Fruit fly (Drosophila melanogaster): ENCODE measurements around the gene CG5412.

CG5412 gene

DNA sequence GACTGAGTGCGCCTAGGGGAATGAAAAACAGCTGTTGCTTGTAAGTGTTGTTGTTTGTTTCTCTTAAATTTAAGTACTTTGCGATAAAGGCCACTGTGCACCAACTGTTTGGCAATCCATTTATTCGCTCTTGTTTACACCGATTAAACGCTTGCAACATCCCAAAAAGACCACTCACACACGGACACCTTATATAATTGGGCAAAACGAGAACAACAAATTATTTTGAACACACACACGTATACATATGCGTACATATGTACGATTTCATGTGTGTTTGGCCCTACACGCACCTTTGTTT lies 19.8 kb upstream of the CG5412 start (continued):
- TF ChIP-seq cg (GFP tag; optimal IDR thresholded peaks at IDR 0.05): peak; percentile 80

- peak; percentile 72; the same call in 2 of the 3 replicates for TF ChIP-seq CG6175 (GFP tag; IDR thresholded peaks at IDR 0.05)
- no peak for TF ChIP-seq CG11695 (GFP tag; IDR thresholded peaks at IDR 0.05)
- no peak for TF ChIP-seq Neu2 (GFP tag; optimal IDR thresholded peaks at IDR 0.05; ENCODE audit: borderline replicate concordance)
- peak; percentile 61 for TF ChIP-seq Hr3 (GFP tag; optimal IDR thresholded peaks at IDR 0.05)
- peak; percentile 30 for TF ChIP-seq NC2β (GFP tag; optimal IDR thresholded peaks at IDR 0.05)
- peak; percentile 60 for TF ChIP-seq CG10267 (tag; optimal IDR thresholded peaks at IDR 0.05)
- TF ChIP-seq CG17612 (GFP tag; IDR thresholded peaks at IDR 0.05): peak; percentile 58
- TF ChIP-seq psq (GFP tag; optimal IDR thresholded peaks at IDR 0.05): peak; percentile 36
- peak; percentile 54 for TF ChIP-seq B-H2 (GFP tag; optimal IDR thresholded peaks at IDR 0.05)
- TF ChIP-seq CG10274 (GFP tag; optimal IDR thresholded peaks at IDR 0.05): no peak
- no peak for TF ChIP-seq btn (GFP tag; optimal IDR thresholded peaks at IDR 0.05)
- TF ChIP-seq tgo (GFP tag; IDR thresholded peaks at IDR 0.05): peak; percentile 72; the same call in 2 of the 3 replicates
- TF ChIP-seq fd64A (GFP tag; optimal IDR thresholded peaks at IDR 0.05): no peak
- peak; percentile 43 for TF ChIP-seq ro (GFP tag; IDR thresholded peaks at IDR 0.05)
- no peak for TF ChIP-seq trh (GFP tag; optimal IDR thresholded peaks at IDR 0.05)
- TF ChIP-seq BtbVII (GFP tag; optimal IDR thresholded peaks at IDR 0.05): no peak
- peak; percentile 32 for TF ChIP-seq odd (GFP tag; optimal IDR thresholded peaks at IDR 0.05)
- TF ChIP-seq CG10543 (GFP tag; optimal IDR thresholded peaks at IDR 0.05): peak; percentile 77
- TF ChIP-seq chm (GFP tag; IDR thresholded peaks at IDR 0.05): peak; percentile 81
- no peak for TF ChIP-seq kah (GFP tag; optimal IDR thresholded peaks at IDR 0.05)
- no peak for TF ChIP-seq pan (optimal IDR thresholded peaks at IDR 0.05)
- TF ChIP-seq pan (GFP tag; optimal IDR thresholded peaks at IDR 0.05 in 1 of 2, IDR thresholded peaks at IDR 0.05 in 1 of 2): peak in 1 of 2 experiments; percentile 76
- TF ChIP-seq ems (GFP tag; optimal IDR thresholded peaks at IDR 0.05): peak; percentile 33
- peak; percentile 49 for TF ChIP-seq hbn (GFP tag; IDR thresholded peaks at IDR 0.05; ENCODE audit: partially characterized antibody)
- no peak for TF ChIP-seq CG3407 (GFP tag; optimal IDR thresholded peaks at IDR 0.05)
- TF ChIP-seq pita (GFP tag; optimal IDR thresholded peaks at IDR 0.05): peak; percentile 90
- no peak for TF ChIP-seq NK7.1 (GFP tag; optimal IDR thresholded peaks at IDR 0.05)
- no peak for TF ChIP-seq CG10565 (GFP tag; optimal IDR thresholded peaks at IDR 0.05)
- peak; percentile 95 for TF ChIP-seq Ets65A (GFP tag)
- peak in 1 of 3 experiments; percentile 58 for TF ChIP-seq lola (GFP tag; optimal IDR thresholded peaks at IDR 0.05)
- TF ChIP-seq CG32532 (GFP tag; IDR thresholded peaks at IDR 0.05): peak; percentile 86
- peak; percentile 71 for TF ChIP-seq Ada2b (GFP tag; IDR thresholded peaks at IDR 0.05)
- peak; percentile 50 for TF ChIP-seq CG34224 (GFP tag; IDR thresholded peaks at IDR 0.05; ENCODE audit: partially characterized antibody)
- peak; percentile 25 for TF ChIP-seq Deaf1 (tag; optimal IDR thresholded peaks at IDR 0.05)
- peak; percentile 14 for TF ChIP-seq nerfin-1 (tag; optimal IDR thresholded peaks at IDR 0.05)
- TF ChIP-seq CG10431 (GFP tag; optimal IDR thresholded peaks at IDR 0.05): peak; percentile 2
- TF ChIP-seq sr (GFP tag; IDR thresholded peaks at IDR 0.05): peak; percentile 78
- TF ChIP-seq CG6765 (GFP tag; optimal IDR thresholded peaks at IDR 0.05): no peak
- peak; percentile 44 for TF ChIP-seq Drgx (GFP tag; IDR thresholded peaks at IDR 0.05)
- peak; percentile 87 for TF ChIP-seq klu (GFP tag; IDR thresholded peaks at IDR 0.05)
- TF ChIP-seq toy (GFP tag; IDR thresholded peaks at IDR 0.05): no peak
- no peak for TF ChIP-seq insv (GFP tag; optimal IDR thresholded peaks at IDR 0.05)
- peak; percentile 77 for TF ChIP-seq gro (GFP tag; optimal IDR thresholded peaks at IDR 0.05)
- peak; percentile 74 for TF ChIP-seq rib (GFP tag; IDR thresholded peaks at IDR 0.05)
- TF ChIP-seq ash1 (GFP tag; optimal IDR thresholded peaks at IDR 0.05): peak; percentile 71
- peak; percentile 38 for TF ChIP-seq Nf-YC (tag; optimal IDR thresholded peaks at IDR 0.05)
- TF ChIP-seq CG1024 (GFP tag; IDR thresholded peaks at IDR 0.05): peak; percentile 58; the same call in 1 of the 2 replicates
- TF ChIP-seq CG14667 (GFP tag; IDR thresholded peaks at IDR 0.05): peak; percentile 53; the same call in 1 of the 2 replicates
Observed at dm6 chr3R:20557415-20558105, 19.3 kb upstream of the CG5412 start, which contains the start of the genes DPCoAC and CG5180. Gene DPCoAC (minus strand): TSS chr3R:20557667. Gene CG5180 (plus strand): TSS chr3R:20557930.

Data from whole organism, embryonic.